ENCODE assay signal across 2 fruit fly cellular contexts in the genomic region with DNA sequence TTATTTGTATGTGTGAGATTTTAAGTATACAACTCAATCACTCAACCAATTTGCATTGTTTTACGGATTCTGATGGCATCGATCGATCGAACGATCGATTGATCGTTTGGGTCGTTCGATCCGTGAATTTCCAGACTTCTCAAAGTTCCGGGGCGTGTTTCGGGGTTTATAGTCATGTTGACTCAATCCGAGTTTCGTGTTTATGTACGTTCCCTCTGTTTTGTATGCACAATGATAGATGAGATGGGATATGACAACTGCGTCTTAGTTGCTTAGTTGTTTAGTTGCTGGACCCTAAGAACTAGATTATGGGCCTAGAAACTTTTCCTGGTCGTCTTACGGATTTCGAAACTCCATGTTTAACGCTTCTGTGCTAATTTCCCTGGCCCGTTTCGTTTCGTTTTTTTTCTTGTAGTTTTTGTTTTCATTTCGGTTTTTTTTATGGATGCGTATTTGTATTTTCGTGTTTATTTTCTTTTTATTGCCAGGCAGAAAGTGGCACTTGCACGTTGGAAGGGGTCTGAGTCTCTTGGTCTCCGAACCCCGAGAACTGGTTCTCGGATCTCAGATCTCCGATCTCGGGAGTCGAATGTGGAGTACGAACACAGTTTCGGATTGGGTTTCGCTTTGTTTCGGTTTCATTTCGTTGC.
TF ChIP-seq lines count a peak whose summit lies in the region.

No protein-coding gene starts in this region.

TF ChIP-seq in whole organism, embryonic, 481 proteins besides CTCF, POLR2A, EP300 and RAD21 (continued from another document):
- TF ChIP-seq sqz (GFP tag; optimal IDR thresholded peaks at IDR 0.05; lab: Kevin White, UChicago) (peak; percentile 39), eve (GFP tag; optimal IDR thresholded peaks at IDR 0.05; lab: Kevin White, UChicago) (peak in 1 of 2 experiments; percentile 21), CG17912 (GFP tag; optimal IDR thresholded peaks at IDR 0.05; lab: Kevin White, UChicago) (no peak)
TF ChIP-seq in whole organism, embryonic: peak in this region for 13.

TF ChIP-seq in whole organism, prepupa, 60 proteins besides CTCF, POLR2A, EP300 and RAD21 (continued from another document):
- TF ChIP-seq topi (GFP tag; optimal IDR thresholded peaks at IDR 0.05; lab: Kevin White, UChicago) (no peak), Blimp-1 (GFP tag; optimal IDR thresholded peaks at IDR 0.05; lab: Kevin White, UChicago) (peak; percentile 86), Hr38 (GFP tag; optimal IDR thresholded peaks at IDR 0.05; lab: Kevin White, UChicago) (no peak), CG9139 (GFP tag; optimal IDR thresholded peaks at IDR 0.05; lab: Kevin White, UChicago) (peak; percentile 76), CG6792 (GFP tag; optimal IDR thresholded peaks at IDR 0.05; lab: Kevin White, UChicago) (no peak), CG15336 (GFP tag; IDR thresholded peaks at IDR 0.05; lab: Robert Waterston, UW) (no peak), CG6163 (GFP tag; IDR thresholded peaks at IDR 0.05; lab: Robert Waterston, UW) (peak; percentile 61; the same call in 2 of the 3 replicates), spab (GFP tag; optimal IDR thresholded peaks at IDR 0.05; lab: Kevin White, UChicago) (peak; percentile 45), Met (GFP tag; optimal IDR thresholded peaks at IDR 0.05; lab: Kevin White, UChicago) (no peak), CG8632 (GFP tag; optimal IDR thresholded peaks at IDR 0.05; lab: Kevin White, UChicago) (no peak), dac (GFP tag; optimal IDR thresholded peaks at IDR 0.05; lab: Kevin White, UChicago) (no peak), Eip75B (GFP tag; optimal IDR thresholded peaks at IDR 0.05; lab: Kevin White, UChicago) (peak; percentile 24), CG11762 (GFP tag; optimal IDR thresholded peaks at IDR 0.05; lab: Kevin White, UChicago; ENCODE audit: insufficient read depth) (no peak), lz (GFP tag; optimal IDR thresholded peaks at IDR 0.05; lab: Kevin White, UChicago) (no peak), OdsH (GFP tag; optimal IDR thresholded peaks at IDR 0.05; lab: Kevin White, UChicago) (no peak), esn (GFP tag; optimal IDR thresholded peaks at IDR 0.05; lab: Kevin White, UChicago) (no peak), eg (GFP tag; IDR thresholded peaks at IDR 0.05; lab: Robert Waterston, UW) (no peak), net (GFP tag; optimal IDR thresholded peaks at IDR 0.05; lab: Kevin White, UChicago) (no peak), Hr4 (GFP tag; optimal IDR thresholded peaks at IDR 0.05; lab: Kevin White, UChicago) (no peak), Lpt (GFP tag; optimal IDR thresholded peaks at IDR 0.05; lab: Kevin White, UChicago) (no peak), acj6 (GFP tag; optimal IDR thresholded peaks at IDR 0.05; lab: Kevin White, UChicago) (no peak), CG6808 (GFP tag; optimal IDR thresholded peaks at IDR 0.05; lab: Kevin White, UChicago) (peak; percentile 70), CG6854 (GFP tag; optimal IDR thresholded peaks at IDR 0.05; lab: Kevin White, UChicago) (peak; percentile 61), Ets21C (GFP tag; optimal IDR thresholded peaks at IDR 0.05; lab: Kevin White, UChicago) (no peak), Sox15 (GFP tag; optimal IDR thresholded peaks at IDR 0.05; lab: Kevin White, UChicago) (no peak), CG10669 (GFP tag; optimal IDR thresholded peaks at IDR 0.05; lab: Kevin White, UChicago) (peak; percentile 31), CG10631 (GFP tag; optimal IDR thresholded peaks at IDR 0.05; lab: Kevin White, UChicago) (no peak), CG6276 (GFP tag; optimal IDR thresholded peaks at IDR 0.05; lab: Kevin White, UChicago) (no peak), CG31627 (GFP tag; optimal IDR thresholded peaks at IDR 0.05; lab: Kevin White, UChicago) (no peak), CG3919 (GFP tag; optimal IDR thresholded peaks at IDR 0.05; lab: Kevin White, UChicago) (no peak), dsx (GFP tag; optimal IDR thresholded peaks at IDR 0.05; lab: Kevin White, UChicago; ENCODE audit: poor library complexity, severe bottlenecking) (peak; percentile 41), achi (GFP tag; optimal IDR thresholded peaks at IDR 0.05; lab: Kevin White, UChicago) (no peak), svp (GFP tag; lab: Kevin White, UChicago) (no peak), Eip93F (GFP tag; optimal IDR thresholded peaks at IDR 0.05; lab: Kevin White, UChicago) (no peak), Eip78C (GFP tag; lab: Kevin White, UChicago) (peak; percentile 63), CG16779 (tag; optimal IDR thresholded peaks at IDR 0.05; lab: Kevin White, UChicago) (peak; percentile 25), Ets96B (tag; optimal IDR thresholded peaks at IDR 0.05; lab: Kevin White, UChicago) (peak; percentile 20)
